Fruit fly (Drosophila melanogaster): ENCODE results near the gene tgo.

The tgo gene

dm6 chr3R:9008202-9008601 lies 11.6 kb downstream of the tgo start, which contains the start of gene CG11983 (continued):
- no peak for TF ChIP-seq CG17829 (tag; optimal IDR thresholded peaks at IDR 0.05)
- TF ChIP-seq Stat92E (GFP tag; optimal IDR thresholded peaks at IDR 0.05), result peak in 1 of 3 experiments; percentile 79
- peak; percentile 70 for TF ChIP-seq sd (tag; optimal IDR thresholded peaks at IDR 0.05)

dm6 chr3R:9007258-9007657 lies 12.6 kb downstream of the tgo start:
- TF ChIP-seq gro (GFP tag; optimal IDR thresholded peaks at IDR 0.05) (no peak), Ada2b (GFP tag; IDR thresholded peaks at IDR 0.05) (no peak), Stat92E (GFP tag; optimal IDR thresholded peaks at IDR 0.05) (no peak), chinmo (GFP tag; IDR thresholded peaks at IDR 0.05; ENCODE audit: partially characterized antibody) (no peak), CG8281 (tag; optimal IDR thresholded peaks at IDR 0.05) (no peak), BtbVII (GFP tag; optimal IDR thresholded peaks at IDR 0.05) (no peak), CG13894 (tag; optimal IDR thresholded peaks at IDR 0.05) (no peak), CG17802 (tag; optimal IDR thresholded peaks at IDR 0.05) (no peak), nmo (GFP tag; optimal IDR thresholded peaks at IDR 0.05) (no peak), ssp (GFP tag; IDR thresholded peaks at IDR 0.05) (no peak), Fer3 (tag; optimal IDR thresholded peaks at IDR 0.05) (no peak), btn (GFP tag; optimal IDR thresholded peaks at IDR 0.05) (no peak)

dm6 chr3R:9006129-9006528 lies 13.7 kb downstream of the tgo start, which contains the start of the genes Prosbeta3 and Iru:
Gene Prosbeta3 (minus strand): TSS chr3R:9006226.
Gene Iru (plus strand): TSS chr3R:9006456.
- TF ChIP-seq chif (GFP tag; optimal IDR thresholded peaks at IDR 0.05) (no peak), ewg (GFP tag; optimal IDR thresholded peaks at IDR 0.05) (no peak), CG8281 (tag; optimal IDR thresholded peaks at IDR 0.05) (no peak), CG31224 (GFP tag; IDR thresholded peaks at IDR 0.05) (no peak), HLHmδ (GFP tag; optimal IDR thresholded peaks at IDR 0.05) (no peak), HHEX (GFP tag; optimal IDR thresholded peaks at IDR 0.05) (no peak), lab (GFP tag; optimal IDR thresholded peaks at IDR 0.05) (no peak), CG30403 (GFP tag; optimal IDR thresholded peaks at IDR 0.05) (no peak), CG12299 (tag; optimal IDR thresholded peaks at IDR 0.05) (peak; percentile 9), E2f2 (GFP tag; IDR thresholded peaks at IDR 0.05) (peak; percentile 66), Ets65A (GFP tag) (peak; percentile 45), hkb (optimal IDR thresholded peaks at IDR 0.05) (peak; percentile 79), hkb (GFP tag; IDR thresholded peaks at IDR 0.05) (no peak), CG15601 (tag; optimal IDR thresholded peaks at IDR 0.05) (peak; percentile 17), CG16815 (GFP tag; optimal IDR thresholded peaks at IDR 0.05) (no peak), CG16813 (GFP tag; IDR thresholded peaks at IDR 0.05; ENCODE audit: partially characterized antibody) (no peak), ind (GFP tag; optimal IDR thresholded peaks at IDR 0.05) (no peak), klu (GFP tag; IDR thresholded peaks at IDR 0.05) (no peak), cg (GFP tag; optimal IDR thresholded peaks at IDR 0.05) (no peak), phol (tag; optimal IDR thresholded peaks at IDR 0.05) (peak; percentile 56), eyg (GFP tag; optimal IDR thresholded peaks at IDR 0.05) (no peak), chinmo (GFP tag; IDR thresholded peaks at IDR 0.05; ENCODE audit: partially characterized antibody) (no peak), CG8388 (GFP tag; optimal IDR thresholded peaks at IDR 0.05) (no peak), CG9876 (GFP tag; optimal IDR thresholded peaks at IDR 0.05) (no peak), CG5953 (GFP tag; IDR thresholded peaks at IDR 0.05) (no peak), grau (tag; optimal IDR thresholded peaks at IDR 0.05) (peak; percentile 8), CoRest (tag; optimal IDR thresholded peaks at IDR 0.05) (peak; percentile 38), fru (optimal IDR thresholded peaks at IDR 0.05) (no peak), Fer3 (tag; optimal IDR thresholded peaks at IDR 0.05) (no peak), Hr39 (optimal IDR thresholded peaks at IDR 0.05) (no peak), CG7271 (tag; optimal IDR thresholded peaks at IDR 0.05) (no peak), CG4617 (GFP tag; optimal IDR thresholded peaks at IDR 0.05; ENCODE audit: borderline replicate concordance) (peak; percentile 45), Scr (GFP tag; IDR thresholded peaks at IDR 0.05; ENCODE audit: partially characterized antibody) (0 out of 2 replicates have a peak, but pooled peaks have one; percentile 7), Mes4 (GFP tag; optimal IDR thresholded peaks at IDR 0.05) (no peak), Neu2 (GFP tag; optimal IDR thresholded peaks at IDR 0.05; ENCODE audit: borderline replicate concordance) (no peak), CG6689 (GFP tag; IDR thresholded peaks at IDR 0.05) (no peak), Hand (GFP tag; optimal IDR thresholded peaks at IDR 0.05) (no peak)

Measured in whole organism, embryonic.